Worm (Caenorhabditis elegans): ENCODE data around the gene osm-6.

ce11 chrV:11913283-11913682, 14.0 kb downstream of the osm-6 start:
- TF ChIP-seq mdl-1 (tag; optimal IDR thresholded peaks at IDR 0.05) = no peak
- TF ChIP-seq ztf-4 (tag; optimal IDR thresholded peaks at IDR 0.05) = no peak
- no peak for TF ChIP-seq egl-27 (tag; optimal IDR thresholded peaks at IDR 0.05)
- TF ChIP-seq nhr-77 (tag; optimal IDR thresholded peaks at IDR 0.05) = no peak
- no peak for TF ChIP-seq snpc-4 (tag; optimal IDR thresholded peaks at IDR 0.05)
- TF ChIP-seq blmp-1 (tag; optimal IDR thresholded peaks at IDR 0.05; ENCODE audit: insufficient read depth) = no peak
- no peak for TF ChIP-seq ama-1 (optimal IDR thresholded peaks at IDR 0.05)
- TF ChIP-seq elt-3 (tag; optimal IDR thresholded peaks at IDR 0.05) = no peak
